Fruit fly (Drosophila melanogaster) whole organism, embryonic: ENCODE data around the gene CG5966.

Experiments used
- Ada2b ChIP-seq: fragments of 200-800 bp; sonication (Bioruptor generic); IDR thresholded peaks from 2 replicates; pipeline ENCODE4 v1.3.6; 2022; ENCODE audit warnings: missing biosample characterization, missing genetic modification characterization
- Adf1 ChIP-seq: fragments of 200-800 bp; sonication (Bioruptor generic); IDR thresholded peaks from 2 replicates; pipeline ENCODE4 v1.3.6; 2022; ENCODE audit warnings: missing biosample characterization, missing genetic modification characterization
- Bteb2 ChIP-seq: fragments of 200-800 bp; sonication (Bioruptor generic); optimal IDR thresholded peaks from 2 replicates; lab custom pipeline; 2016; ENCODE audit warnings: missing biosample characterization, missing genetic modification characterization
- CG10366 ChIP-seq: fragments of 200-800 bp; sonication (Bioruptor generic); IDR thresholded peaks from 2 replicates; pipeline ENCODE4 v1.3.6; 2022; ENCODE audit warnings: missing biosample characterization, missing genetic modification characterization
- CG1233 ChIP-seq: fragments of 200-800 bp; sonication (Bioruptor generic); optimal IDR thresholded peaks from 4 replicates; lab custom pipeline; 2018; ENCODE audit warnings: missing biosample characterization, mild to moderate bottlenecking, missing genetic modification characterization
- CG12942 ChIP-seq: fragments of 200-800 bp; sonication (Bioruptor generic); optimal IDR thresholded peaks from 3 replicates; lab custom pipeline; 2016; ENCODE audit warnings: missing biosample characterization, missing genetic modification characterization
- CG14667 ChIP-seq: fragments of 200-800 bp; sonication (Bioruptor generic); IDR thresholded peaks from 2 replicates; pipeline ENCODE4 v1.3.6; 2022; ENCODE audit warnings: missing biosample characterization, missing genetic modification characterization
- CG14860 ChIP-seq: fragments of 200-800 bp; sonication (Bioruptor generic); IDR thresholded peaks from 3 replicates; pipeline ENCODE4 v1.3.6; 2022; ENCODE audit warnings: missing biosample characterization, missing genetic modification characterization; ENCODE audit not compliant: partially characterized antibody
- CG15696 ChIP-seq: fragments of 200-800 bp; sonication (Bioruptor generic); optimal IDR thresholded peaks from 2 replicates; lab custom pipeline; 2019; ENCODE audit warnings: missing biosample characterization, mild to moderate bottlenecking, missing genetic modification characterization, moderate library complexity
- CG16813 ChIP-seq: fragments of 200-800 bp; sonication (Bioruptor generic); IDR thresholded peaks from 3 replicates; pipeline ENCODE4 v1.3.6; 2022; ENCODE audit warnings: missing biosample characterization, missing genetic modification characterization; ENCODE audit not compliant: partially characterized antibody
- CG2678 ChIP-seq: fragments of 200-800 bp; sonication (Bioruptor generic); optimal IDR thresholded peaks from 3 replicates; lab custom pipeline; 2019; ENCODE audit warnings: missing biosample characterization, mild to moderate bottlenecking, missing genetic modification characterization, moderate library complexity
- CG2889 ChIP-seq: fragments of 200-800 bp; sonication (Bioruptor generic); IDR thresholded peaks from 3 replicates; pipeline ENCODE4 v1.3.6; 2022; ENCODE audit warnings: missing biosample characterization, missing genetic modification characterization
- CG4328 ChIP-seq: fragments of 200-800 bp; sonication (Bioruptor generic); optimal IDR thresholded peaks from 3 replicates; lab custom pipeline; 2017; ENCODE audit warnings: missing biosample characterization, missing genetic modification reagents, missing genetic modification characterization
- CG4820 ChIP-seq: fragments of 200-800 bp; sonication (Bioruptor generic); optimal IDR thresholded peaks from 3 replicates; lab custom pipeline; 2016; ENCODE audit warnings: missing biosample characterization, missing genetic modification characterization
- CG5953 ChIP-seq: fragments of 200-800 bp; sonication (Bioruptor generic); IDR thresholded peaks from 2 replicates; pipeline ENCODE4 v1.3.6; 2022; ENCODE audit warnings: missing biosample characterization, missing genetic modification characterization
- CG6854 ChIP-seq: fragments of 200-800 bp; sonication (Bioruptor generic); optimal IDR thresholded peaks from 3 replicates; lab custom pipeline; 2017; ENCODE audit warnings: missing biosample characterization, mild to moderate bottlenecking, missing genetic modification characterization
- CG7372 ChIP-seq: fragments of 200-800 bp; sonication (Bioruptor generic); IDR thresholded peaks from 2 replicates; pipeline ENCODE4 v1.3.6; 2022; ENCODE audit warnings: missing biosample characterization, missing genetic modification characterization
- CG7839 ChIP-seq: fragments of 200-800 bp; sonication (Bioruptor generic); optimal IDR thresholded peaks from 3 replicates; lab custom pipeline; 2018; ENCODE audit warnings: missing biosample characterization, mild to moderate bottlenecking, missing genetic modification characterization, moderate library complexity
- CG9609 ChIP-seq: fragments of 200-800 bp; sonication (Bioruptor generic); optimal IDR thresholded peaks from 3 replicates; lab custom pipeline; 2016; ENCODE audit warnings: missing biosample characterization, missing genetic modification characterization
- Doc3 ChIP-seq: fragments of 200-800 bp; sonication (Bioruptor generic); IDR thresholded peaks from 3 replicates; pipeline ENCODE4 v1.3.6; 2022; ENCODE audit warnings: missing biosample characterization, missing genetic modification characterization; ENCODE audit not compliant: partially characterized antibody
- Ets97D ChIP-seq: fragments of 200-800 bp; sonication (Bioruptor generic); optimal IDR thresholded peaks from 3 replicates; lab custom pipeline; 2016; ENCODE audit warnings: missing biosample characterization, missing genetic modification characterization
- Lhr ChIP-seq: fragments of 200-800 bp; sonication (Bioruptor generic); optimal IDR thresholded peaks from 3 replicates; lab custom pipeline; 2017; ENCODE audit warnings: mild to moderate bottlenecking, missing biosample characterization, missing genetic modification reagents, missing genetic modification characterization
- Pdp1 ChIP-seq, 2 experiments: fragments of 200-800 bp; sonication (Bioruptor generic); optimal IDR thresholded peaks; 3 replicates each; lab custom pipeline; 2016; ENCODE audit warnings: missing biosample characterization in 2 of 2, missing genetic modification characterization in 2 of 2, mild to moderate bottlenecking in 1 of 2, moderate library complexity in 1 of 2
- Ptx1 ChIP-seq: fragments of 200-800 bp; sonication (Bioruptor generic); IDR thresholded peaks from 2 replicates; pipeline ENCODE4 v1.3.6; 2022; ENCODE audit warnings: missing biosample characterization, missing genetic modification characterization
- Rfx ChIP-seq: fragments of 200-800 bp; sonication (Bioruptor generic); IDR thresholded peaks from 2 replicates; pipeline ENCODE4 v1.3.6; 2022; ENCODE audit warnings: missing biosample characterization, missing genetic modification characterization
- Side ChIP-seq: fragments of 200-800 bp; sonication (Bioruptor generic); optimal IDR thresholded peaks from 2 replicates; lab custom pipeline; 2016; ENCODE audit warnings: missing biosample characterization, missing genetic modification characterization
- Sin3A ChIP-seq: fragments of >200 bp; optimal IDR thresholded peaks from 2 replicates; lab custom pipeline; 2018
- Spps ChIP-seq: fragments of 200-800 bp; sonication (Bioruptor generic); optimal IDR thresholded peaks from 2 replicates; lab custom pipeline; 2018; ENCODE audit warnings: missing biosample characterization, mild to moderate bottlenecking, missing genetic modification characterization
- Sry-δ ChIP-seq: fragments of 200-800 bp; sonication (Bioruptor generic); optimal IDR thresholded peaks from 2 replicates; lab custom pipeline; 2016; ENCODE audit warnings: missing biosample characterization, missing genetic modification characterization
- Vsx1 ChIP-seq: fragments of 200-800 bp; sonication (Bioruptor generic); optimal IDR thresholded peaks from 2 replicates; lab custom pipeline; 2017; ENCODE audit warnings: missing biosample characterization, mild to moderate bottlenecking, missing genetic modification characterization, missing genetic modification reagents
- bcd ChIP-seq: fragments of 200-800 bp; sonication (Bioruptor generic); optimal IDR thresholded peaks from 2 replicates; lab custom pipeline; 2017; ENCODE audit warnings: missing biosample characterization, mild to moderate bottlenecking, missing genetic modification characterization
- ci ChIP-seq: fragments of 200-800 bp; sonication (Bioruptor generic); IDR thresholded peaks from 3 replicates; pipeline ENCODE4 v1.3.6; 2022; ENCODE audit warnings: missing biosample characterization, missing genetic modification characterization
- en ChIP-seq: fragments of 200-800 bp; sonication (Bioruptor generic); optimal IDR thresholded peaks from 2 replicates; lab custom pipeline; 2016; ENCODE audit warnings: missing biosample characterization, missing genetic modification characterization
- gcm ChIP-seq: fragments of 200-800 bp; sonication (Bioruptor generic); optimal IDR thresholded peaks from 2 replicates; lab custom pipeline; 2019; ENCODE audit warnings: missing biosample characterization, mild to moderate bottlenecking, missing genetic modification characterization, moderate library complexity
- gcm2 ChIP-seq: fragments of 200-800 bp; sonication (Bioruptor generic); optimal IDR thresholded peaks from 2 replicates; lab custom pipeline; 2016; ENCODE audit warnings: missing biosample characterization, missing genetic modification characterization
- grn ChIP-seq: fragments of 200-800 bp; sonication (Bioruptor generic); optimal IDR thresholded peaks from 3 replicates; lab custom pipeline; 2017; ENCODE audit warnings: missing biosample characterization, missing genetic modification characterization
- gro ChIP-seq: fragments of 200-800 bp; sonication (Bioruptor generic); optimal IDR thresholded peaks from 2 replicates; lab custom pipeline; 2016; ENCODE audit warnings: missing biosample characterization, missing genetic modification characterization
- ind ChIP-seq: fragments of 200-800 bp; sonication (Bioruptor generic); optimal IDR thresholded peaks from 3 replicates; lab custom pipeline; 2016; ENCODE audit warnings: missing biosample characterization, missing genetic modification characterization
- kni ChIP-seq: fragments of 200-800 bp; sonication (Bioruptor generic); optimal IDR thresholded peaks from 3 replicates; lab custom pipeline; 2017; ENCODE audit warnings: mild to moderate bottlenecking, missing biosample characterization, missing genetic modification reagents, missing genetic modification characterization
- phol ChIP-seq: fragments of 200-800 bp; sonication (Bioruptor generic); optimal IDR thresholded peaks from 3 replicates; lab custom pipeline; 2018; ENCODE audit warnings: missing biosample characterization, mild to moderate bottlenecking, missing genetic modification characterization, moderate library complexity
- pnt ChIP-seq: fragments of 200-800 bp; sonication (Bioruptor generic); optimal IDR thresholded peaks from 3 replicates; lab custom pipeline; 2016; ENCODE audit warnings: missing biosample characterization, missing genetic modification characterization
- prd ChIP-seq, 3 experiments: fragments of >200 bp in 2 of 3; fragments of 200-800 bp in 1 of 3; sonication (Bioruptor generic) in 1 of 3; optimal IDR thresholded peaks in 2 of 3; IDR thresholded peaks in 1 of 3; 2 replicates in 2 of 3; 3 replicates in 1 of 3; pipeline versions ENCODE4 v1.3.6 to Lab custom; 2017 to 2022; ENCODE audit warnings: missing biosample characterization in 1 of 3, missing genetic modification characterization in 1 of 3
- ro ChIP-seq: fragments of 200-800 bp; sonication (Bioruptor generic); IDR thresholded peaks from 2 replicates; pipeline ENCODE4 v1.3.6; 2022; ENCODE audit warnings: missing biosample characterization, missing genetic modification characterization
- tna ChIP-seq: fragments of 200-800 bp; sonication (Bioruptor generic); IDR thresholded peaks from 2 replicates; pipeline ENCODE4 v1.3.6; 2022; ENCODE audit warnings: missing biosample characterization, missing genetic modification characterization; ENCODE audit not compliant: partially characterized antibody
- trem ChIP-seq: fragments of 200-800 bp; optimal IDR thresholded peaks from 3 replicates; lab custom pipeline; 2019; ENCODE audit warnings: missing biosample characterization, mild to moderate bottlenecking, missing genetic modification characterization, moderate library complexity
- vnd ChIP-seq: fragments of 200-800 bp; sonication (Bioruptor generic); IDR thresholded peaks from 3 replicates; pipeline ENCODE4 v1.3.6; 2022; ENCODE audit warnings: missing biosample characterization, missing genetic modification characterization; ENCODE audit not compliant: partially characterized antibody
- zfh1 ChIP-seq: fragments of 200-800 bp; sonication (Bioruptor generic); IDR thresholded peaks from 3 replicates; pipeline ENCODE4 v1.3.6; 2022; ENCODE audit warnings: missing biosample characterization, missing genetic modification characterization

The CG5966 gene

DNA sequence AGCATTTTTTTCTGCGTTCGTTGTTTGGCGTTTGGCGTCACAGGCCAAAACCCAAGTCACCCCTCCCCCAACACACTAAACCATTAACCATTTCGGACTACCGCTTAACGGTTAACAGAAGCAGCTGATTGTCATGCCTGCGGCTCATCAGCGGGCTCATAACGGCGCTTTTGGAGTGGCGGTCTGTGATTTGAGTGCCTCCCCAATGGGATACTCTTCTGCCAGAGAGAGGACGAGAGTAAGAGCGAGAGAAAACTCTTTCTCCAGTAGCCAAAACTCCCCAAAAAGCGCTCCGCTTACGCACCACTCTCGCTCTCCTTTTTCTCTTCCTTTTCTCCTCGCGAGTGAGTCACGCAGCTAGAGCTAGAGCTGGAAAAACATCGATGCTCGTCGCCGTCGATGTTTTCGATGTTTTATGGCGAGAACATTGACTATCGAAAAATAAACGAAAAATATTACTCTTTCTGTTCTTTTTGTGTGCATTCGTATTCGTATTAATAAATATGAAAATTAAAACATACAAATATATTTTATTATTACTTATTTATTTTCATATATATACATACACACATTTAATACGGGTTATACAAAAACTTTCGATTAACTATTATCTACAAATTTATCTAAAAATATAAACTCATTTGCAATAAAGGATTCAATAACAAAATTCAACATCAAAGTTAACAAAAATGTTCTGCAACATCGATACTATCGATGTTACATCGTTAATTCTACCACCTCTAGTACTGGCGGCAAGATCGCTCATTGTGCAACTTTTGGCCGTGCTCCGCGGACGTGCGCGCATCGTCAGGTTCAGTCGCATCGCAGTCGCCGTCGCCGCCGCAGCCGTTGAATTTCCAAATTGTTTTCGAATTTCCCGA is 22.8 kb upstream of the CG5966 start, which contains the start of gene Grip (continued):
- TF ChIP-seq CG1233 (GFP tag; lab: Kevin White, UChicago) (peak; percentile 8), Ada2b (GFP tag; lab: Robert Waterston, UW) (peak; percentile 5; the same call in 1 of the 2 replicates), grn (GFP tag; lab: Kevin White, UChicago) (no peak), ind (GFP tag; lab: Kevin White, UChicago) (peak; percentile 18), ro (GFP tag; lab: Robert Waterston, UW) (no peak), gcm (GFP tag; lab: Kevin White, UChicago) (peak; percentile 7), pnt (GFP tag; lab: Kevin White, UChicago) (no peak), phol (tag; lab: Kevin White, UChicago) (peak; percentile 49), Spps (tag; lab: Kevin White, UChicago) (no peak), CG6854 (GFP tag; lab: Kevin White, UChicago) (no peak), CG4328 (GFP tag; lab: Kevin White, UChicago) (no peak), CG7839 (tag; lab: Kevin White, UChicago) (peak; percentile 38), kni (no peak), bcd (GFP tag; lab: Kevin White, UChicago) (no peak), ci (GFP tag; lab: Robert Waterston, UW) (0 out of 3 replicates have a peak, but pooled peaks have one; percentile 35), Ptx1 (GFP tag; lab: Robert Waterston, UW) (peak; percentile 33; the same call in 1 of the 2 replicates), CG16813 (GFP tag; lab: Robert Waterston, UW) (peak; percentile 67), Vsx1 (GFP tag; lab: Kevin White, UChicago) (no peak), CG4820 (GFP tag; lab: Kevin White, UChicago) (peak; percentile 9), Ets97D (GFP tag; lab: Kevin White, UChicago) (no peak), gro (no peak), CG5953 (no peak), CG2889 (GFP tag; lab: Robert Waterston, UW) (no peak), Bteb2 (GFP tag; lab: Kevin White, UChicago) (no peak), CG10366 (GFP tag; lab: Robert Waterston, UW) (no peak; the same call in 1 of the 2 replicates), CG14667 (GFP tag; lab: Robert Waterston, UW) (no peak), CG15696 (tag; lab: Kevin White, UChicago) (peak; percentile 50), gcm2 (GFP tag; lab: Kevin White, UChicago) (no peak), Adf1 (GFP tag; lab: Robert Waterston, UW) (0 out of 2 replicates have a peak, but pooled peaks have one; percentile 8), CG12942 (GFP tag; lab: Kevin White, UChicago) (peak; percentile 30), CG7372 (GFP tag; lab: Robert Waterston, UW) (no peak), zfh1 (GFP tag; lab: Robert Waterston, UW) (peak; percentile 9; the same call in 1 of the 3 replicates), Doc3 (GFP tag; lab: Robert Waterston, UW) (0 out of 3 replicates have a peak, but pooled peaks have one; percentile 42), Pdp1 (GFP tag; optimal IDR thresholded peaks at IDR 0.05; lab: Kevin White, UChicago) (peak in 1 of 2 experiments; percentile 84), CG14860 (GFP tag; lab: Robert Waterston, UW) (peak; percentile 63; the same call in 1 of the 3 replicates), Sin3A (no peak), prd (optimal IDR thresholded peaks at IDR 0.05; lab: Kevin White, UChicago) (no peak), prd (GFP tag; IDR thresholded peaks at IDR 0.05; lab: Robert Waterston, UW) (peak; percentile 37; the same call in 1 of the 3 replicates), en (GFP tag; lab: Kevin White, UChicago) (no peak), Sry-δ (peak; percentile 65), CG9609 (GFP tag; lab: Kevin White, UChicago) (no peak), tna (peak; percentile 5; the same call in 1 of the 2 replicates), vnd (peak; percentile 51; the same call in 1 of the 3 replicates), Side (GFP tag; lab: Kevin White, UChicago) (no peak), Rfx (peak; percentile 36; the same call in 1 of the 2 replicates), CG2678 (tag; lab: Kevin White, UChicago) (peak; percentile 57), trem (peak; percentile 27), Lhr (GFP tag; lab: Kevin White, UChicago) (no peak)
